Fruit fly (Drosophila melanogaster) whole organism, embryonic: ENCODE data around the gene kel.

Experiments used
- Ada2b ChIP-seq: fragments of 200-800 bp; sonication (Bioruptor generic); IDR thresholded peaks from 2 replicates; pipeline ENCODE4 v1.3.6; 2022; ENCODE audit warnings: missing biosample characterization, missing genetic modification characterization
- Antp ChIP-seq: fragments of 200-800 bp; sonication (Bioruptor generic); optimal IDR thresholded peaks from 3 replicates; lab custom pipeline; 2016; ENCODE audit warnings: missing biosample characterization, missing genetic modification characterization
- CG10209 ChIP-seq: fragments of 200-800 bp; sonication (Bioruptor generic); optimal IDR thresholded peaks from 3 replicates; lab custom pipeline; 2017; ENCODE audit warnings: missing biosample characterization, mild to moderate bottlenecking, missing genetic modification characterization, missing genetic modification reagents
- CG10366 ChIP-seq: fragments of 200-800 bp; sonication (Bioruptor generic); IDR thresholded peaks from 2 replicates; pipeline ENCODE4 v1.3.6; 2022; ENCODE audit warnings: missing biosample characterization, missing genetic modification characterization
- CG10565 ChIP-seq: fragments of 200-800 bp; sonication (Bioruptor generic); optimal IDR thresholded peaks from 3 replicates; lab custom pipeline; 2016; ENCODE audit warnings: missing biosample characterization, mild to moderate bottlenecking, missing genetic modification characterization
- CG11085 ChIP-seq: fragments of 200-800 bp; sonication (Bioruptor generic); IDR thresholded peaks from 2 replicates; pipeline ENCODE4 v1.3.6; 2022; ENCODE audit warnings: missing biosample characterization, missing genetic modification characterization
- CG12391 ChIP-seq: fragments of 200-800 bp; sonication (Bioruptor generic); optimal IDR thresholded peaks from 3 replicates; lab custom pipeline; 2018; ENCODE audit warnings: missing biosample characterization, mild to moderate bottlenecking, missing genetic modification characterization, moderate library complexity
- CG14014 ChIP-seq: fragments of 200-800 bp; sonication (Bioruptor generic); IDR thresholded peaks from 2 replicates; pipeline ENCODE4 v1.3.6; 2022; ENCODE audit warnings: missing biosample characterization, missing genetic modification characterization
- CG15073 ChIP-seq: fragments of 200-800 bp; sonication (Bioruptor generic); optimal IDR thresholded peaks from 2 replicates; lab custom pipeline; 2016; ENCODE audit warnings: missing biosample characterization, missing genetic modification characterization
- CG17186 ChIP-seq: fragments of 200-800 bp; sonication (Bioruptor generic); optimal IDR thresholded peaks from 3 replicates; lab custom pipeline; 2017; ENCODE audit warnings: missing biosample characterization, missing genetic modification reagents, missing genetic modification characterization
- CG17612 ChIP-seq: fragments of 200-800 bp; sonication (Bioruptor generic); IDR thresholded peaks from 2 replicates; pipeline ENCODE4 v1.3.6; 2022; ENCODE audit warnings: missing biosample characterization, missing genetic modification characterization
- CG17802 ChIP-seq: fragments of 200-800 bp; sonication (Bioruptor generic); optimal IDR thresholded peaks from 2 replicates; lab custom pipeline; 2018; ENCODE audit warnings: missing biosample characterization, mild to moderate bottlenecking, missing genetic modification characterization, moderate library complexity
- CG17829 ChIP-seq: fragments of 200-800 bp; optimal IDR thresholded peaks from 2 replicates; lab custom pipeline; 2019; ENCODE audit warnings: missing biosample characterization, mild to moderate bottlenecking, missing genetic modification characterization, moderate library complexity
- CG18476 ChIP-seq: fragments of 200-800 bp; sonication (Bioruptor generic); optimal IDR thresholded peaks from 2 replicates; lab custom pipeline; 2016; ENCODE audit warnings: missing biosample characterization, mild to moderate bottlenecking, missing genetic modification characterization
- CG2116 ChIP-seq: fragments of 200-800 bp; sonication (Bioruptor generic); optimal IDR thresholded peaks from 3 replicates; lab custom pipeline; 2018; ENCODE audit warnings: missing biosample characterization, mild to moderate bottlenecking, missing genetic modification characterization
- CG2712 ChIP-seq: fragments of 200-800 bp; optimal IDR thresholded peaks from 3 replicates; lab custom pipeline; 2019; ENCODE audit warnings: missing biosample characterization, mild to moderate bottlenecking, missing genetic modification characterization, moderate library complexity
- CG2875 ChIP-seq: fragments of 200-800 bp; sonication (Bioruptor generic); optimal IDR thresholded peaks from 2 replicates; lab custom pipeline; 2017; ENCODE audit warnings: missing biosample characterization, mild to moderate bottlenecking, missing genetic modification characterization, missing genetic modification reagents
- CG4404 ChIP-seq: fragments of 200-800 bp; sonication (Bioruptor generic); IDR thresholded peaks from 2 replicates; pipeline ENCODE4 v1.3.6; 2022; ENCODE audit warnings: missing biosample characterization, missing genetic modification characterization
- CG4854 ChIP-seq: fragments of 200-800 bp; sonication (Bioruptor generic); optimal IDR thresholded peaks from 2 replicates; lab custom pipeline; 2016; ENCODE audit warnings: missing biosample characterization, missing genetic modification characterization, inconsistent platforms
- CG8290 ChIP-seq, 3 experiments: fragments of 200-800 bp; sonication (Bioruptor generic); optimal IDR thresholded peaks; 2 replicates each; lab custom pipeline; 2016 to 2019; ENCODE audit warnings: missing biosample characterization in 3 of 3, missing genetic modification characterization in 3 of 3, mild to moderate bottlenecking in 2 of 3, moderate library complexity in 1 of 3
- CTCF ChIP-seq: fragments of 200-800 bp; sonication (Bioruptor generic); optimal IDR thresholded peaks from 2 replicates; lab custom pipeline; 2017; ENCODE audit warnings: missing biosample characterization, mild to moderate bottlenecking, missing genetic modification characterization, moderate library complexity
- E2f2 ChIP-seq: fragments of 200-800 bp; sonication (Bioruptor generic); IDR thresholded peaks from 2 replicates; pipeline ENCODE4 v1.3.6; 2022; ENCODE audit warnings: missing biosample characterization, missing genetic modification characterization
- Eip74EF ChIP-seq, 2 experiments: fragments of 200-800 bp in 1 of 2; fragments of >200 bp in 1 of 2; sonication (Bioruptor generic) in 1 of 2; optimal IDR thresholded peaks; 2 replicates each; lab custom pipeline; 2017 to 2019; ENCODE audit warnings: missing biosample characterization in 2 of 2, missing genetic modification characterization in 2 of 2, mild to moderate bottlenecking in 1 of 2, moderate library complexity in 1 of 2
- Gsc ChIP-seq: fragments of 200-800 bp; sonication (Bioruptor generic); IDR thresholded peaks from 2 replicates; pipeline ENCODE4 v1.3.6; 2022; ENCODE audit warnings: missing biosample characterization, missing genetic modification characterization
- Hr39 ChIP-seq: fragments of >200 bp; optimal IDR thresholded peaks from 2 replicates; lab custom pipeline; 2017
- Myb ChIP-seq: fragments of 200-800 bp; sonication (Bioruptor generic); optimal IDR thresholded peaks from 2 replicates; lab custom pipeline; 2016; ENCODE audit warnings: missing biosample characterization, missing genetic modification characterization
- NfI ChIP-seq: fragments of 200-800 bp; sonication (Bioruptor generic); optimal IDR thresholded peaks from 3 replicates; lab custom pipeline; 2018; ENCODE audit warnings: missing biosample characterization, mild to moderate bottlenecking, missing genetic modification characterization, moderate library complexity
- Sin3A ChIP-seq: fragments of >200 bp; optimal IDR thresholded peaks from 2 replicates; lab custom pipeline; 2018
- Ssrp ChIP-seq: fragments of 200-800 bp; sonication (Bioruptor generic); optimal IDR thresholded peaks from 2 replicates; lab custom pipeline; 2018; ENCODE audit warnings: missing biosample characterization, mild to moderate bottlenecking, missing genetic modification characterization, moderate library complexity
- YL-1 ChIP-seq: fragments of 200-800 bp; sonication (Bioruptor generic); optimal IDR thresholded peaks from 3 replicates; lab custom pipeline; 2017; ENCODE audit warnings: missing biosample characterization, mild to moderate bottlenecking, missing genetic modification characterization
- ac ChIP-seq: fragments of 200-800 bp; sonication (Bioruptor generic); optimal IDR thresholded peaks from 3 replicates; lab custom pipeline; 2017; ENCODE audit warnings: missing biosample characterization, mild to moderate bottlenecking, missing genetic modification characterization
- btn ChIP-seq: fragments of 200-800 bp; sonication (Bioruptor generic); optimal IDR thresholded peaks from 2 replicates; lab custom pipeline; 2016; ENCODE audit warnings: missing biosample characterization, missing genetic modification characterization
- cato ChIP-seq: fragments of 200-800 bp; sonication (Bioruptor generic); optimal IDR thresholded peaks from 2 replicates; lab custom pipeline; 2016; ENCODE audit warnings: missing biosample characterization, missing genetic modification characterization, borderline replicate concordance
- chn ChIP-seq: fragments of 200-800 bp; sonication (Bioruptor generic); optimal IDR thresholded peaks from 2 replicates; lab custom pipeline; 2016; ENCODE audit warnings: missing biosample characterization, missing genetic modification characterization
- danr ChIP-seq: fragments of 200-800 bp; sonication (Bioruptor generic); IDR thresholded peaks from 2 replicates; pipeline ENCODE4 v1.3.6; 2022; ENCODE audit warnings: missing biosample characterization, missing genetic modification characterization
- dysf ChIP-seq: fragments of 200-800 bp; sonication (Bioruptor generic); IDR thresholded peaks from 3 replicates; pipeline ENCODE4 v1.3.6; 2022; ENCODE audit warnings: missing biosample characterization, missing genetic modification characterization
- fd64A ChIP-seq: fragments of 200-800 bp; sonication (Bioruptor generic); optimal IDR thresholded peaks from 3 replicates; lab custom pipeline; 2018; ENCODE audit warnings: missing biosample characterization, mild to moderate bottlenecking, missing genetic modification characterization
- gfzf ChIP-seq: fragments of 200-800 bp; sonication (Bioruptor generic); optimal IDR thresholded peaks from 2 replicates; lab custom pipeline; 2016; ENCODE audit warnings: missing biosample characterization, mild to moderate bottlenecking, missing genetic modification characterization, moderate library complexity
- grau ChIP-seq: fragments of 200-800 bp; optimal IDR thresholded peaks from 3 replicates; lab custom pipeline; 2019; ENCODE audit warnings: missing biosample characterization, mild to moderate bottlenecking, missing genetic modification characterization, moderate library complexity
- jigr1 ChIP-seq: fragments of 200-800 bp; sonication (Bioruptor generic); IDR thresholded peaks from 3 replicates; pipeline ENCODE4 v1.3.6; 2022; ENCODE audit warnings: missing biosample characterization, missing genetic modification characterization
- ken ChIP-seq: fragments of 200-800 bp; sonication (Bioruptor generic); IDR thresholded peaks from 3 replicates; pipeline ENCODE4 v1.3.6; 2022; ENCODE audit warnings: missing biosample characterization, missing genetic modification characterization
- knrl ChIP-seq: fragments of 200-800 bp; sonication (Bioruptor generic); IDR thresholded peaks from 3 replicates; pipeline ENCODE4 v1.3.6; 2022; ENCODE audit warnings: missing biosample characterization, missing genetic modification characterization; ENCODE audit not compliant: partially characterized antibody
- lab ChIP-seq: fragments of 200-800 bp; sonication (Bioruptor generic); optimal IDR thresholded peaks from 3 replicates; lab custom pipeline; 2017; ENCODE audit warnings: missing biosample characterization, missing genetic modification characterization, mild to moderate bottlenecking, moderate library complexity, missing genetic modification reagents
- mirr ChIP-seq: fragments of 200-800 bp; sonication (Bioruptor generic); optimal IDR thresholded peaks from 3 replicates; lab custom pipeline; 2018; ENCODE audit warnings: missing biosample characterization, mild to moderate bottlenecking, missing genetic modification characterization
- pan ChIP-seq, 4 experiments: fragments of >200 bp in 3 of 4; fragments of 200-800 bp in 1 of 4; sonication (Bioruptor generic) in 1 of 4; optimal IDR thresholded peaks in 3 of 4; IDR thresholded peaks in 1 of 4; 2 replicates each; pipeline versions ENCODE4 v1.3.6 to Lab custom; 2017 to 2022; ENCODE audit warnings: missing biosample characterization in 2 of 4, missing genetic modification characterization in 2 of 4, mixed read lengths in 1 of 4
- sens ChIP-seq: fragments of 200-800 bp; sonication (Bioruptor generic); peaks from one replicate; lab custom pipeline; 2016; ENCODE audit warnings: missing biosample characterization, missing genetic modification characterization
- sna ChIP-seq: fragments of 200-800 bp; sonication (Bioruptor generic); IDR thresholded peaks from 2 replicates; pipeline ENCODE4 v1.3.6; 2022; ENCODE audit warnings: missing biosample characterization, missing genetic modification characterization; ENCODE audit not compliant: partially characterized antibody
- stc ChIP-seq: fragments of 200-800 bp; sonication (Bioruptor generic); IDR thresholded peaks from 2 replicates; pipeline ENCODE4 v1.3.6; 2022; ENCODE audit warnings: missing biosample characterization, missing genetic modification characterization
- sug ChIP-seq: fragments of 200-800 bp; optimal IDR thresholded peaks from 2 replicates; lab custom pipeline; 2019; ENCODE audit warnings: missing biosample characterization, mild to moderate bottlenecking, missing genetic modification characterization, moderate library complexity
- tio ChIP-seq: fragments of 200-800 bp; sonication (Bioruptor generic); optimal IDR thresholded peaks from 2 replicates; lab custom pipeline; 2017; ENCODE audit warnings: missing biosample characterization, missing genetic modification characterization, inconsistent platforms

kel gene

DNA sequence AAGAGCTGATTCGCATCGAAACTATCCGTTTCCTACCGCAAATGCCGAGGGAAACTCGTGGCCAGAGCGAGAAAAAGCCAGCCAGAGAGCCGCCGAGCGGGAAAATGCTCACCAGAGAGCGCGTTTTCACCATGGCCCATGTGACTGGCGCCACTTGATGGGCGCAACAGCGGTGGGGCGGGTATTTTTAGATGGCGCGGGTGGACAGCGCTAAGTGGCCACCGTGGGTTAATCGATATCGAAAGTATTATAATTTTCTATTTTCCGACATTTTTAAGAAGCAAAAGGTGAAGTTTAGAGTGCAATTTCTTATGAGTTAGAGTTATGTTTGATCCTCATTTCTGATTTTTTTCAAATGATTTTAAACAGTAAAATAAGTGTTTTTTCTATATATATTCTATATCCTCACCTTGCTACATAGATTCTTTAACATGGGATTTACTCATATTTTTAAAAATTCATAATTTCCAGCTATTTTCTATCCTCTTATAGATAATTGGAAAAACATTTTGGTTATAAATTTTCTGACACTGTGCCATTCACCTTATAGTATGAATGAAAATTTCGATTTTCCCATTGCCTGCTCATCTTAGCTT is 46.9 kb upstream of the kel start, which contains the start of gene Ptp36E (continued):
- TF ChIP-seq stc (GFP tag; lab: Robert Waterston, UW) (peak; percentile 87), CG10209 (GFP tag; lab: Kevin White, UChicago) (peak; percentile 86), gfzf (no peak), jigr1 (GFP tag; lab: Robert Waterston, UW) (no peak; the same call in 2 of the 3 replicates), CG12391 (tag; lab: Kevin White, UChicago) (no peak), sens (peak; percentile 92), Ada2b (peak; percentile 77), E2f2 (GFP tag; lab: Robert Waterston, UW) (peak; percentile 49; the same call in 1 of the 2 replicates), knrl (GFP tag; lab: Robert Waterston, UW) (no peak), CG17186 (no peak), btn (GFP tag; lab: Kevin White, UChicago) (no peak), ken (GFP tag; lab: Robert Waterston, UW) (no peak), Sin3A (no peak), Antp (GFP tag; lab: Kevin White, UChicago) (peak; percentile 36), fd64A (no peak), pan (optimal IDR thresholded peaks at IDR 0.05; lab: Kevin White, UChicago) (no peak), pan (GFP tag; optimal IDR thresholded peaks at IDR 0.05 in 1 of 2, IDR thresholded peaks at IDR 0.05 in 1 of 2) (peak in 1 of 2 experiments; percentile 83), CG17612 (GFP tag; lab: Robert Waterston, UW) (peak; percentile 55; the same call in 1 of the 2 replicates), ac (no peak), CG8290 (GFP tag; optimal IDR thresholded peaks at IDR 0.05; lab: Kevin White, UChicago) (no peak), CG8290 (tag; optimal IDR thresholded peaks at IDR 0.05; lab: Kevin White, UChicago) (no peak), CG18476 (GFP tag; lab: Kevin White, UChicago) (no peak), CG11085 (peak; percentile 63), tio (GFP tag; lab: Kevin White, UChicago) (peak; percentile 73), cato (peak; percentile 59), Hr39 (lab: Kevin White, UChicago) (no peak), CTCF (peak; percentile 38), CG2712 (tag; lab: Kevin White, UChicago) (peak; percentile 89), CG10565 (GFP tag; lab: Kevin White, UChicago) (no peak), CG17802 (tag; lab: Kevin White, UChicago) (peak; percentile 17), Ssrp (tag; lab: Kevin White, UChicago) (no peak), lab (GFP tag; lab: Kevin White, UChicago) (peak; percentile 92), CG17829 (tag; lab: Kevin White, UChicago) (no peak), YL-1 (no peak), mirr (GFP tag; lab: Kevin White, UChicago) (no peak), danr (GFP tag; lab: Robert Waterston, UW) (peak; percentile 48; the same call in 1 of the 2 replicates), CG4404 (GFP tag; lab: Robert Waterston, UW) (peak; percentile 73), CG15073 (GFP tag; lab: Kevin White, UChicago) (no peak), CG10366 (GFP tag; lab: Robert Waterston, UW) (peak; percentile 48), CG14014 (GFP tag; lab: Robert Waterston, UW) (peak; percentile 81), chn (GFP tag; lab: Kevin White, UChicago) (no peak), CG2116 (GFP tag; lab: Kevin White, UChicago) (peak; percentile 22), dysf (peak; percentile 84), Eip74EF (GFP tag; optimal IDR thresholded peaks at IDR 0.05; lab: Kevin White, UChicago) (peak in 1 of 2 experiments; percentile 6), grau (tag; lab: Kevin White, UChicago) (peak; percentile 90), sna (no peak), Gsc (peak; percentile 48; the same call in 1 of the 2 replicates), CG4854 (GFP tag; lab: Kevin White, UChicago) (no peak), NfI (GFP tag; lab: Kevin White, UChicago) (peak; percentile 76), CG2875 (GFP tag; lab: Kevin White, UChicago) (peak; percentile 51), Myb (GFP tag; lab: Kevin White, UChicago) (peak; percentile 25), sug (tag; lab: Kevin White, UChicago) (peak; percentile 77)
